Fruit fly (Drosophila melanogaster): ENCODE results near the gene CG9483.

DNA sequence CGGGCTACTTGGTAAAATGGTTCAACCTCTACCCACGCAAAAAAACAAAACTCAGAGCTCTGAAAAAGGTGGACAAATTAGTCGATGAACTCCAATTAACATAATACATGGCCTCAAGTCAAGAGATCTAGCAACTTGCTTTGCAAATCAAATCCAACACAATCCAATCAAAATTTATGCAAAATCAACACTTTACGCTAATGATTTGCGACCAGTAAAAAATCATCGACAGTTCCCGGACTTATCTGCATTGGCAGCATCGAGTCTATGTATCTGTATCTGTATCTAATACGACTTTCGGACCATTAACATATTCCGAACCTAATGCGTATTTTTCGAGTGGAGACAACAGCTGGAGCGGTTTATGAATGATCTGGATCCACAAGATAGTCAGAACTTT lies 15.5 kb upstream of the CG9483 start:
- no peak for TF ChIP-seq eg (GFP tag; IDR thresholded peaks at IDR 0.05)
- TF ChIP-seq CG34406 (GFP tag; optimal IDR thresholded peaks at IDR 0.05): no peak
- TF ChIP-seq CG6792 (GFP tag; optimal IDR thresholded peaks at IDR 0.05): no peak
- no peak for TF ChIP-seq vri (GFP tag; optimal IDR thresholded peaks at IDR 0.05)
- no peak for TF ChIP-seq achi (GFP tag; optimal IDR thresholded peaks at IDR 0.05)
- no peak for TF ChIP-seq CG6276 (GFP tag; optimal IDR thresholded peaks at IDR 0.05)
- TF ChIP-seq CG1621 (tag; optimal IDR thresholded peaks at IDR 0.05): no peak
- no peak for TF ChIP-seq CG3032 (tag; optimal IDR thresholded peaks at IDR 0.05)

Data from whole organism, prepupa.